Fruit fly (Drosophila melanogaster) whole organism, prepupa: ENCODE measurements around the gene CG3081.
A peak's percentile ranks its signal among the peaks of the same experiment; 100 is the strongest.

ENCODE experiments used
- Blimp-1 ChIP-seq: fragments of 200-800 bp; sonication (Bioruptor generic); optimal IDR thresholded peaks from 3 replicates; lab custom pipeline; 2017; ENCODE audit warnings: missing biosample characterization, missing genetic modification characterization, mild to moderate bottlenecking, moderate library complexity, missing genetic modification reagents
- CG10669 ChIP-seq: fragments of 200-800 bp; sonication (Bioruptor generic); optimal IDR thresholded peaks from 3 replicates; lab custom pipeline; 2018; ENCODE audit warnings: missing biosample characterization, mild to moderate bottlenecking, missing genetic modification characterization, moderate library complexity
- CG11294 ChIP-seq: fragments of 200-800 bp; sonication (Bioruptor generic); IDR thresholded peaks from 2 replicates; pipeline ENCODE4 v1.3.6; 2022; ENCODE audit warnings: missing biosample characterization, missing genetic modification characterization
- CG11762 ChIP-seq: fragments of 200-800 bp; sonication (Bioruptor generic); optimal IDR thresholded peaks from 3 replicates; lab custom pipeline; 2016; ENCODE audit warnings: missing biosample characterization, missing genetic modification characterization; ENCODE audit not compliant: insufficient read depth
- CG11902 ChIP-seq: fragments of 200-800 bp; sonication (Bioruptor generic); optimal IDR thresholded peaks from 3 replicates; lab custom pipeline; 2016; ENCODE audit warnings: missing biosample characterization, missing genetic modification characterization
- CG15336 ChIP-seq: fragments of 200-800 bp; sonication (Bioruptor generic); IDR thresholded peaks from 2 replicates; pipeline ENCODE4 v1.3.6; 2022; ENCODE audit warnings: missing biosample characterization, missing genetic modification characterization
- CG1621 ChIP-seq: fragments of 200-800 bp; sonication (Bioruptor generic); optimal IDR thresholded peaks from 3 replicates; lab custom pipeline; 2018; ENCODE audit warnings: missing biosample characterization, mild to moderate bottlenecking, missing genetic modification characterization
- CG16779 ChIP-seq: fragments of 200-800 bp; sonication (Bioruptor generic); optimal IDR thresholded peaks from 3 replicates; lab custom pipeline; 2017; ENCODE audit warnings: missing biosample characterization, mild to moderate bottlenecking, missing genetic modification characterization
- CG32006 ChIP-seq: fragments of 200-800 bp; sonication (Bioruptor generic); optimal IDR thresholded peaks from 3 replicates; lab custom pipeline; 2017; ENCODE audit warnings: missing biosample characterization, mild to moderate bottlenecking, missing genetic modification characterization
- CG4318 ChIP-seq: fragments of 200-800 bp; sonication (Bioruptor generic); optimal IDR thresholded peaks from 3 replicates; lab custom pipeline; 2017; ENCODE audit warnings: missing biosample characterization, mild to moderate bottlenecking, missing genetic modification characterization
- CG6163 ChIP-seq: fragments of 200-800 bp; sonication (Bioruptor generic); IDR thresholded peaks from 3 replicates; pipeline ENCODE4 v1.3.6; 2022; ENCODE audit warnings: missing biosample characterization, missing genetic modification characterization
- CG6808 ChIP-seq: fragments of 200-800 bp; sonication (Bioruptor generic); optimal IDR thresholded peaks from 3 replicates; lab custom pipeline; 2017; ENCODE audit warnings: missing biosample characterization, missing genetic modification characterization, mild to moderate bottlenecking, moderate library complexity, missing genetic modification reagents
- CG6854 ChIP-seq: fragments of 200-800 bp; sonication (Bioruptor generic); optimal IDR thresholded peaks from 2 replicates; lab custom pipeline; 2017; ENCODE audit warnings: missing biosample characterization, mild to moderate bottlenecking, missing genetic modification characterization
- CG8119 ChIP-seq: fragments of 200-800 bp; sonication (Bioruptor generic); IDR thresholded peaks from 3 replicates; pipeline ENCODE4 v1.3.6; 2022; ENCODE audit warnings: missing biosample characterization, missing genetic modification characterization
- CG9139 ChIP-seq: fragments of 200-800 bp; sonication (Bioruptor generic); optimal IDR thresholded peaks from 3 replicates; lab custom pipeline; 2017; ENCODE audit warnings: missing biosample characterization, mild to moderate bottlenecking, missing genetic modification characterization
- Eip75B ChIP-seq: fragments of 200-800 bp; sonication (Bioruptor generic); optimal IDR thresholded peaks from 3 replicates; lab custom pipeline; 2016; ENCODE audit warnings: missing biosample characterization, missing genetic modification characterization
- Eip78C ChIP-seq: fragments of 200-800 bp; sonication (Bioruptor generic); peaks from one replicate; lab custom pipeline; 2016; ENCODE audit warnings: missing biosample characterization, missing genetic modification characterization
- Ets96B ChIP-seq: fragments of 200-800 bp; optimal IDR thresholded peaks from 2 replicates; lab custom pipeline; 2019; ENCODE audit warnings: missing biosample characterization, mild to moderate bottlenecking, missing genetic modification characterization, moderate library complexity
- Gug ChIP-seq: fragments of 200-800 bp; sonication (Bioruptor generic); IDR thresholded peaks from 2 replicates; pipeline ENCODE4 v1.3.6; 2022; ENCODE audit warnings: missing biosample characterization, missing genetic modification characterization
- Hr4 ChIP-seq: fragments of 200-800 bp; sonication (Bioruptor generic); optimal IDR thresholded peaks from 3 replicates; lab custom pipeline; 2016; ENCODE audit warnings: missing biosample characterization, missing genetic modification characterization
- Lpt ChIP-seq: fragments of 200-800 bp; sonication (Bioruptor generic); optimal IDR thresholded peaks from 3 replicates; lab custom pipeline; 2016; ENCODE audit warnings: missing biosample characterization, missing genetic modification characterization
- Met ChIP-seq: fragments of 200-800 bp; sonication (Bioruptor generic); optimal IDR thresholded peaks from 3 replicates; lab custom pipeline; 2016; ENCODE audit warnings: missing biosample characterization, missing genetic modification characterization
- Sox102F ChIP-seq: fragments of 200-800 bp; sonication (Bioruptor generic); optimal IDR thresholded peaks from 2 replicates; lab custom pipeline; 2016; ENCODE audit warnings: missing biosample characterization, mild to moderate bottlenecking, missing genetic modification characterization
- achi ChIP-seq: fragments of 200-800 bp; sonication (Bioruptor generic); optimal IDR thresholded peaks from 3 replicates; lab custom pipeline; 2016; ENCODE audit warnings: missing biosample characterization, missing genetic modification characterization
- cyc ChIP-seq: fragments of 200-800 bp; sonication (Bioruptor generic); optimal IDR thresholded peaks from 3 replicates; lab custom pipeline; 2016; ENCODE audit warnings: missing biosample characterization, missing genetic modification characterization
- dac ChIP-seq: fragments of 200-800 bp; sonication (Bioruptor generic); optimal IDR thresholded peaks from 2 replicates; lab custom pipeline; 2017; ENCODE audit warnings: missing biosample characterization, mild to moderate bottlenecking, missing genetic modification characterization
- dsx ChIP-seq: fragments of 200-800 bp; optimal IDR thresholded peaks from 3 replicates; lab custom pipeline; 2019; ENCODE audit warnings: missing biosample characterization, mild to moderate bottlenecking, missing genetic modification characterization, moderate library complexity; ENCODE audit not compliant: poor library complexity, severe bottlenecking
- eg ChIP-seq: fragments of 200-800 bp; sonication (Bioruptor generic); IDR thresholded peaks from 3 replicates; pipeline ENCODE4 v1.3.6; 2022; ENCODE audit warnings: missing biosample characterization, missing genetic modification characterization
- fd85E ChIP-seq: fragments of 200-800 bp; sonication (Bioruptor generic); optimal IDR thresholded peaks from 3 replicates; lab custom pipeline; 2016; ENCODE audit warnings: missing biosample characterization, missing genetic modification characterization
- fkh ChIP-seq: fragments of 200-800 bp; sonication (Bioruptor generic); optimal IDR thresholded peaks from 3 replicates; lab custom pipeline; 2017; ENCODE audit warnings: missing biosample characterization, mild to moderate bottlenecking, missing genetic modification characterization, moderate library complexity
- net ChIP-seq: fragments of 200-800 bp; sonication (Bioruptor generic); optimal IDR thresholded peaks from 3 replicates; lab custom pipeline; 2016; ENCODE audit warnings: missing biosample characterization, missing genetic modification characterization
- pdm3 ChIP-seq: fragments of 200-800 bp; sonication (Bioruptor generic); optimal IDR thresholded peaks from 3 replicates; lab custom pipeline; 2016; ENCODE audit warnings: missing biosample characterization, missing genetic modification characterization
- spab ChIP-seq: fragments of 200-800 bp; sonication (Bioruptor generic); optimal IDR thresholded peaks from 2 replicates; lab custom pipeline; 2017; ENCODE audit warnings: missing biosample characterization, mild to moderate bottlenecking, missing genetic modification characterization, missing genetic modification reagents
- ss ChIP-seq, 2 experiments: fragments of 200-800 bp; sonication (Bioruptor generic); optimal IDR thresholded peaks; 2 replicates in 1 of 2; 3 replicates in 1 of 2; lab custom pipeline; 2017 to 2018; ENCODE audit warnings: mild to moderate bottlenecking in 2 of 2, missing biosample characterization in 2 of 2, missing genetic modification characterization in 2 of 2, moderate library complexity in 1 of 2
- svp ChIP-seq: fragments of 200-800 bp; sonication (Bioruptor generic); peaks from one replicate; lab custom pipeline; 2016; ENCODE audit warnings: missing biosample characterization, missing genetic modification characterization
- topi ChIP-seq: fragments of 200-800 bp; sonication (Bioruptor generic); optimal IDR thresholded peaks from 3 replicates; lab custom pipeline; 2016; ENCODE audit warnings: missing biosample characterization, missing genetic modification characterization

CG3081 gene

dm6 chrX:4677427-4677826 lies 33.6 kb upstream of the CG3081 start (continued):
- TF ChIP-seq CG6808 (GFP tag; lab: Kevin White, UChicago) (no peak), CG6163 (GFP tag; lab: Robert Waterston, UW) (0 out of 3 replicates have a peak, but pooled peaks have one; percentile 34), CG16779 (tag; lab: Kevin White, UChicago) (no peak), CG9139 (peak; percentile 22), Eip75B (GFP tag; lab: Kevin White, UChicago) (no peak), CG6854 (GFP tag; lab: Kevin White, UChicago) (no peak), dsx (GFP tag; lab: Kevin White, UChicago) (no peak), Ets96B (tag; lab: Kevin White, UChicago) (no peak), pdm3 (no peak), Gug (GFP tag; lab: Robert Waterston, UW) (no peak), Eip78C (GFP tag; lab: Kevin White, UChicago) (peak; percentile 34), CG11762 (no peak), spab (GFP tag; lab: Kevin White, UChicago) (no peak), achi (GFP tag; lab: Kevin White, UChicago) (no peak), CG4318 (no peak), topi (GFP tag; lab: Kevin White, UChicago) (peak; percentile 6), Met (GFP tag; lab: Kevin White, UChicago) (no peak)

DNA sequence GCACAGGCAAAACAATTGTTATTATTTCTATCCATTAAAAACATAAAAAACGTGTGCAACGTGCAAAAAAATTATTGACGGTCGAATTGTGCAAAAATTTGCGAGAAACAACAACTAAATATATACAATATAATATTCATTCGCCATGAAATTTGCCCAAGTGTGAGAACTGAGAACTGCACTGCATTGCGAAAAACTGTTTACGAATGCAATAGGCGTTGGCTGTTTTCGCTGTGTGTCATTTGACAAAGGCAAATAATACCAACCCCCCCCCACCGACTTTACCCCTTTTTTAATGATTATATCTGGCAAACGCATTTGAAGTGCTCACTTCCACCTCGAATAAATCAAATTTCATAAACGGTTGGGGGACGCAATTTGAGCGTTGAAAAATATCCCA lies 31.3 kb upstream of the CG3081 start:
- no peak for TF ChIP-seq CG11294 (GFP tag; lab: Robert Waterston, UW)
- no peak for TF ChIP-seq CG10669
- no peak for TF ChIP-seq CG6808 (GFP tag; lab: Kevin White, UChicago)
- no peak for TF ChIP-seq Hr4 (GFP tag; lab: Kevin White, UChicago)
- TF ChIP-seq CG1621 (tag; lab: Kevin White, UChicago) = no peak
- no peak for TF ChIP-seq Blimp-1 (GFP tag; lab: Kevin White, UChicago)
- TF ChIP-seq Sox102F (GFP tag; lab: Kevin White, UChicago) = no peak
- TF ChIP-seq ss (GFP tag; optimal IDR thresholded peaks at IDR 0.05; lab: Kevin White, UChicago) = no peak
- no peak for TF ChIP-seq Lpt
- no peak for TF ChIP-seq Met (GFP tag; lab: Kevin White, UChicago)
- TF ChIP-seq CG11902 = no peak
- TF ChIP-seq fd85E (GFP tag; lab: Kevin White, UChicago) = no peak
- TF ChIP-seq, all 60 proteins: peak for 0

DNA sequence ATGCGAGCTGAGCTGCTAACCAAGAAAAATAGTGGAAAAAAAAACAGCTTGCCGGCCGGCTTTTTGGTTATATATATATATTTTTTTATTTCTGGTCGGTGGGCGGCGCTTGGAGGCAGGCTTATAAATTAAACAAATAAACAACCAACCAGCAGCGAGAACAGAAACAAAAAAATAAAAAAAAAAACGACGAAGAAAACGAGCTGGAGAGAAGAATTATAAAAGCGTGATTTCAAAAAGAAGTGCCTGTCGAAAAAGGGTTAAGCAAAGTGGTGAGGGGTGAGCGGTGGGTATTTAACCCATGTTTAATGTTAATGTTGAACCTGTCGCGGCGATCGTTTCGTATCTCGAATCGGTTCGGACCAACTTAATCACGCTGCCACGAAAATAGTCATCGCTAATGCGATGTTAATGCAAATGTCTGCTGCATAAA lies 27.4 kb upstream of the CG3081 start:
- no peak for TF ChIP-seq svp
- TF ChIP-seq ss (GFP tag; optimal IDR thresholded peaks at IDR 0.05; lab: Kevin White, UChicago) = peak; percentile 11 to 65
- TF ChIP-seq Sox102F (GFP tag; lab: Kevin White, UChicago) = peak; percentile 2
- TF ChIP-seq fkh (GFP tag; lab: Kevin White, UChicago) = peak; percentile 0
- TF ChIP-seq Eip78C (GFP tag; lab: Kevin White, UChicago) = peak; percentile 23
- peak; percentile 53 for TF ChIP-seq CG6163 (GFP tag; lab: Robert Waterston, UW)
- TF ChIP-seq CG6808 (GFP tag; lab: Kevin White, UChicago) = peak; percentile 53
- no peak for TF ChIP-seq dac
- TF ChIP-seq cyc = no peak
- TF ChIP-seq CG10669 = peak; percentile 12
- TF ChIP-seq CG9139 = peak; percentile 42
- TF ChIP-seq net (GFP tag; lab: Kevin White, UChicago) = no peak

DNA sequence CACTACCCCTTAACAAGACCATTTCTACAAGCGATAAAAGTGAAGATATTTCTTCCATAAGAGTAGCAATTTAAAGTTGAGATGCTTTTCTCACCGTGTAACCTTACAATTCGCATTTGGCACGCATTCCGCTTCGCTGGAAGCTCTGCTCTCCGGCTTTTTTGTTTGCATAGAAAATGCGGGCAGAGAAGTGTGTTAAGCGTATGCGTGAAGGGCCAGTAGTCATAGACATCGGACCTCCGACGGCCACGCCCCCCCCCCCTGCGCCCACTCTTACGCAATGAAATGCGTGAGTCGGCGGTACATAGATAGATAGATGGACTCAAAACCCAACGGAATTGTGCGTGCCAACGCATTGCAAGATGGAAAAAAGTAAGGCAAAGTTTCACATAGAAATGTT lies 25.7 kb upstream of the CG3081 start:
- TF ChIP-seq CG15336 (GFP tag; lab: Robert Waterston, UW) = 0 out of 2 replicates have a peak, but pooled peaks have one; percentile 36
- TF ChIP-seq CG32006 (GFP tag; lab: Kevin White, UChicago) = peak; percentile 10
- no peak for TF ChIP-seq CG9139
- TF ChIP-seq fkh (GFP tag; lab: Kevin White, UChicago) = peak; percentile 1
- TF ChIP-seq Blimp-1 (GFP tag; lab: Kevin White, UChicago) = no peak
- TF ChIP-seq CG8119 = peak; percentile 41; the same call in 1 of the 3 replicates
- 0 out of 3 replicates have a peak, but pooled peaks have one; percentile 38 for TF ChIP-seq eg
